Worm (Caenorhabditis elegans): Measurements from ENCODE around the gene T03F6.3.

Gene T03F6.3

ce11 chrIII:13346785-13347184, 42.4 kb upstream of the T03F6.3 start, which contains the start of gene mtm-6:
Gene mtm-6, plus strand, starts transcription at chrIII:13347085.
- no peak for TF ChIP-seq peb-1 (tag; optimal IDR thresholded peaks at IDR 0.05)
- TF ChIP-seq fos-1 (tag; optimal IDR thresholded peaks at IDR 0.05) = no peak
- no peak for TF ChIP-seq ceh-16 (tag; optimal IDR thresholded peaks at IDR 0.05)
- no peak for TF ChIP-seq blmp-1 (tag; optimal IDR thresholded peaks at IDR 0.05; ENCODE audit: insufficient read depth)
- no peak for TF ChIP-seq ama-1 (optimal IDR thresholded peaks at IDR 0.05)
- no peak for TF ChIP-seq skn-1 (tag; optimal IDR thresholded peaks at IDR 0.05)
- TF ChIP-seq sem-4 (tag; optimal IDR thresholded peaks at IDR 0.05) = no peak
- TF ChIP-seq unc-62 (GFP tag; optimal IDR thresholded peaks at IDR 0.05) = no peak
- TF ChIP-seq ztf-4 (tag; optimal IDR thresholded peaks at IDR 0.05) = no peak

- TF ChIP-seq sma-9 (GFP tag; optimal IDR thresholded peaks at IDR 0.05) (peak; percentile 29), sma-9 (tag; optimal IDR thresholded peaks at IDR 0.05) (no peak), ceh-82 (tag; optimal IDR thresholded peaks at IDR 0.05) (no peak), unc-55 (GFP tag; optimal IDR thresholded peaks at IDR 0.05) (peak; percentile 70)
Measured at ce11 chrIII:13347782-13348327, 41.3 kb upstream of the T03F6.3 start.

ce11 chrIII:13348891-13349290, 40.3 kb upstream of the T03F6.3 start:
- TF ChIP-seq ceh-82 (tag; optimal IDR thresholded peaks at IDR 0.05) (no peak), nhr-237 (tag; optimal IDR thresholded peaks at IDR 0.05) (no peak), unc-39 (tag; optimal IDR thresholded peaks at IDR 0.05) (no peak), Y55F3AM.14 (GFP tag; optimal IDR thresholded peaks at IDR 0.05) (no peak), nhr-25 (tag; optimal IDR thresholded peaks at IDR 0.05) (no peak), elt-1 (tag; optimal IDR thresholded peaks at IDR 0.05) (no peak), R02D3.7 (tag; optimal IDR thresholded peaks at IDR 0.05) (no peak), lsy-2 (tag; optimal IDR thresholded peaks at IDR 0.05) (no peak), zag-1 (tag; optimal IDR thresholded peaks at IDR 0.05) (no peak)

- peak in 1 of 2 experiments; percentile 47 for TF ChIP-seq lsy-2 (tag; optimal IDR thresholded peaks at IDR 0.05)
- no peak for TF ChIP-seq ztf-11 (tag; optimal IDR thresholded peaks at IDR 0.05)
- no peak for TF ChIP-seq elt-3 (tag; optimal IDR thresholded peaks at IDR 0.05)
- no peak for TF ChIP-seq ZK546.5 (tag; optimal IDR thresholded peaks at IDR 0.05)
- TF ChIP-seq unc-55 (GFP tag; optimal IDR thresholded peaks at IDR 0.05) = peak; percentile 4
- peak; percentile 76 for TF ChIP-seq crh-2 (tag; optimal IDR thresholded peaks at IDR 0.05)
Measured at ce11 chrIII:13350964-13351363, 38.2 kb upstream of the T03F6.3 start.

- TF ChIP-seq mdl-1 (tag; optimal IDR thresholded peaks at IDR 0.05) (no peak), ama-1 (optimal IDR thresholded peaks at IDR 0.05) (no peak), nhr-23 (tag; optimal IDR thresholded peaks at IDR 0.05) (no peak), gmeb-1 (tag; optimal IDR thresholded peaks at IDR 0.05) (no peak), nhr-77 (tag; optimal IDR thresholded peaks at IDR 0.05) (no peak)
Measured at ce11 chrIII:13359256-13359655, 29.9 kb upstream of the T03F6.3 start, which contains the start of gene F53A2.9. Gene F53A2.9, minus strand, starts transcription at chrIII:13359356.

ce11 chrIII:13359847-13360246, 29.3 kb upstream of the T03F6.3 start:
- no peak for TF ChIP-seq unc-62 (GFP tag; optimal IDR thresholded peaks at IDR 0.05)
- no peak for TF ChIP-seq nhr-10 (tag; optimal IDR thresholded peaks at IDR 0.05)
- TF ChIP-seq lin-13 (GFP tag; optimal IDR thresholded peaks at IDR 0.05) = peak; percentile 16
- no peak for TF ChIP-seq aly-2 (tag; optimal IDR thresholded peaks at IDR 0.05)
- no peak for TF ChIP-seq nhr-23 (tag; optimal IDR thresholded peaks at IDR 0.05)
- TF ChIP-seq ztf-11 (tag; optimal IDR thresholded peaks at IDR 0.05) = no peak
- no peak for TF ChIP-seq mbf-1 (tag; optimal IDR thresholded peaks at IDR 0.05)
- no peak for TF ChIP-seq gmeb-1 (tag; optimal IDR thresholded peaks at IDR 0.05)
- no peak for TF ChIP-seq Y55F3AM.14 (GFP tag; optimal IDR thresholded peaks at IDR 0.05)
- no peak for TF ChIP-seq F13H6.1 (tag; optimal IDR thresholded peaks at IDR 0.05)
- peak; percentile 56 for TF ChIP-seq nhr-25 (tag; optimal IDR thresholded peaks at IDR 0.05)
- TF ChIP-seq crh-2 (tag; optimal IDR thresholded peaks at IDR 0.05) = peak; percentile 25
- no peak for TF ChIP-seq ZK546.5 (tag; optimal IDR thresholded peaks at IDR 0.05)
- TF ChIP-seq fos-1 (tag; optimal IDR thresholded peaks at IDR 0.05) = peak; percentile 99
- TF ChIP-seq snpc-4 (tag; optimal IDR thresholded peaks at IDR 0.05) = no peak
- peak; percentile 37 for TF ChIP-seq sma-9 (GFP tag; optimal IDR thresholded peaks at IDR 0.05)
- TF ChIP-seq sma-9 (tag; optimal IDR thresholded peaks at IDR 0.05) = no peak
- TF ChIP-seq lin-39 (tag; optimal IDR thresholded peaks at IDR 0.05) = no peak
- TF ChIP-seq ceh-82 (tag; optimal IDR thresholded peaks at IDR 0.05) = no peak
- no peak for TF ChIP-seq egl-27 (tag; optimal IDR thresholded peaks at IDR 0.05)
- peak; percentile 21 for TF ChIP-seq lin-11 (tag; optimal IDR thresholded peaks at IDR 0.05)
- no peak for TF ChIP-seq sma-3 (GFP tag; optimal IDR thresholded peaks at IDR 0.05)
- no peak for TF ChIP-seq nhr-11 (tag; optimal IDR thresholded peaks at IDR 0.05)
- peak in 1 of 2 experiments; percentile 65 for TF ChIP-seq lsy-2 (tag; optimal IDR thresholded peaks at IDR 0.05)
- peak; percentile 59 for TF ChIP-seq unc-55 (GFP tag; optimal IDR thresholded peaks at IDR 0.05)
- TF ChIP-seq nhr-21 (tag; optimal IDR thresholded peaks at IDR 0.05) = peak; percentile 32
- TF ChIP-seq elt-3 (tag; optimal IDR thresholded peaks at IDR 0.05) = no peak
- no peak for TF ChIP-seq elt-1 (tag; optimal IDR thresholded peaks at IDR 0.05)
- no peak for TF ChIP-seq ztf-4 (tag; optimal IDR thresholded peaks at IDR 0.05)
- no peak for TF ChIP-seq nhr-237 (tag; optimal IDR thresholded peaks at IDR 0.05)
- no peak for TF ChIP-seq sem-4 (tag; optimal IDR thresholded peaks at IDR 0.05)
- TF ChIP-seq alr-1 (tag; optimal IDR thresholded peaks at IDR 0.05) = no peak
